Fruit fly (Drosophila melanogaster): ENCODE results near the gene Cortactin.

DNA sequence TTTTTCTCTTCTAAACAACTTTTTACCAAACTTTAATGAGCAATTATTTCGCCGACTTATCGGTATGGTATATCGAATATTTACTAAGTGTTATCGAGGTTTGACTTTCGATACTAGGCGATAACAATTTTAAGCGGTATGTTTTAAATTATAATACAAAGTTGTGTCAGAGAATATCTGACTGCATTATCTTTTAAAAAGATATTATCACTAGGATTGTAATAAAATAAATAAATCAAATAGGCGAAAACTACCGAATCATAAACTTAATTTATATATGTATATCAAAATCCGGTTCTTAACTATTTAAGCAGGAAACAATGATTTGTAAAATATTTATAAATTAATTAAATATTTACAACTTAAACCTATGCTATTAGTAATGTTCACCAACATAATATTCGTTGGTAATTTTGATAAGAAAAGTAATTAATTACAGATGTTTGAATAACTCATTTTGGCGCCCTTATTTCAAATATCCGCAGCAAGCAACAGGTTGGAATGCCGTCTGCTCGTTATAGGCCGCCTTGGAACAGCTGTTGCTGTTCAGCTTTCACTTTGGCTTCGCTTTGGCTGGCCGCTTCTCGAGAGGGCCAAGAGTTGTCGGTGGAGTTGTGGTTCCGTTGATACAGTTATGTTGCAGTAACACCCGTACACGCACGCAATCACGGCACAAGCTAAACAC is 43.8 kb upstream of the Cortactin start, which contains the start of the genes Sec15 and rtet:
- no peak for TF ChIP-seq Abd-B (GFP tag; optimal IDR thresholded peaks at IDR 0.05)
- peak; percentile 41 for TF ChIP-seq woc (GFP tag; optimal IDR thresholded peaks at IDR 0.05)
- TF ChIP-seq pan (optimal IDR thresholded peaks at IDR 0.05): no peak
- TF ChIP-seq fru (GFP tag; optimal IDR thresholded peaks at IDR 0.05): no peak
- no peak for TF ChIP-seq h (GFP tag; optimal IDR thresholded peaks at IDR 0.05)
- TF ChIP-seq Hr83 (GFP tag; optimal IDR thresholded peaks at IDR 0.05; ENCODE audit: poor library complexity, severe bottlenecking): no peak
- TF ChIP-seq dl (GFP tag; optimal IDR thresholded peaks at IDR 0.05; ENCODE audit: insufficient read depth in 1 of 2, partially characterized antibody in 2 of 2): peak; percentile 72 to 98
- TF ChIP-seq br (GFP tag; optimal IDR thresholded peaks at IDR 0.05): no peak
- peak; percentile 46 for TF ChIP-seq sv (GFP tag; optimal IDR thresholded peaks at IDR 0.05)
- peak; percentile 57 for TF ChIP-seq psq (GFP tag; optimal IDR thresholded peaks at IDR 0.05)
